Fruit fly (Drosophila melanogaster) whole organism, embryonic: ENCODE results near the gene mahe.

Source experiments
- ATbp ChIP-seq: fragments of 200-800 bp; sonication (Bioruptor generic); optimal IDR thresholded peaks from 2 replicates; lab custom pipeline; 2017; ENCODE audit warnings: missing biosample characterization, mild to moderate bottlenecking, missing genetic modification characterization, missing genetic modification reagents
- Atf-2 ChIP-seq: fragments of 200-800 bp; sonication (Bioruptor generic); optimal IDR thresholded peaks from 2 replicates; lab custom pipeline; 2016; ENCODE audit warnings: missing biosample characterization, missing genetic modification characterization
- CG11085 ChIP-seq: fragments of 200-800 bp; sonication (Bioruptor generic); IDR thresholded peaks from 2 replicates; pipeline ENCODE4 v1.3.6; 2022; ENCODE audit warnings: missing biosample characterization, missing genetic modification characterization
- CG11093 ChIP-seq: fragments of 200-800 bp; sonication (Bioruptor generic); IDR thresholded peaks from 3 replicates; pipeline ENCODE4 v1.3.6; 2022; ENCODE audit warnings: missing biosample characterization, missing genetic modification characterization
- CG11560 ChIP-seq: fragments of 200-800 bp; sonication (Bioruptor generic); IDR thresholded peaks from 3 replicates; pipeline ENCODE4 v1.3.6; 2022; ENCODE audit warnings: missing biosample characterization, missing genetic modification characterization
- CG12659 ChIP-seq: fragments of 200-800 bp; sonication (Bioruptor generic); optimal IDR thresholded peaks from 3 replicates; lab custom pipeline; 2017; ENCODE audit warnings: mild to moderate bottlenecking, missing biosample characterization, missing genetic modification reagents, missing genetic modification characterization
- CG12942 ChIP-seq: fragments of 200-800 bp; sonication (Bioruptor generic); optimal IDR thresholded peaks from 3 replicates; lab custom pipeline; 2016; ENCODE audit warnings: missing biosample characterization, missing genetic modification characterization
- CG13123 ChIP-seq: fragments of 200-800 bp; sonication (Bioruptor generic); optimal IDR thresholded peaks from 2 replicates; lab custom pipeline; 2016; ENCODE audit warnings: missing biosample characterization, missing genetic modification characterization
- CG14710 ChIP-seq: fragments of 200-800 bp; sonication (Bioruptor generic); optimal IDR thresholded peaks from 3 replicates; lab custom pipeline; 2019; ENCODE audit warnings: missing biosample characterization, mild to moderate bottlenecking, missing genetic modification characterization, moderate library complexity
- CG17568 ChIP-seq: fragments of 200-800 bp; sonication (Bioruptor generic); optimal IDR thresholded peaks from 2 replicates; lab custom pipeline; 2018; ENCODE audit warnings: missing biosample characterization, mild to moderate bottlenecking, missing genetic modification characterization, moderate library complexity
- CG2116 ChIP-seq: fragments of 200-800 bp; sonication (Bioruptor generic); optimal IDR thresholded peaks from 3 replicates; lab custom pipeline; 2018; ENCODE audit warnings: missing biosample characterization, mild to moderate bottlenecking, missing genetic modification characterization
- CG2889 ChIP-seq: fragments of 200-800 bp; sonication (Bioruptor generic); IDR thresholded peaks from 3 replicates; pipeline ENCODE4 v1.3.6; 2022; ENCODE audit warnings: missing biosample characterization, missing genetic modification characterization
- CG34224 ChIP-seq: fragments of 200-800 bp; sonication (Bioruptor generic); IDR thresholded peaks from 3 replicates; pipeline ENCODE4 v1.3.6; 2022; ENCODE audit warnings: missing biosample characterization, missing genetic modification characterization; ENCODE audit not compliant: partially characterized antibody
- CG34376 ChIP-seq: fragments of 200-800 bp; sonication (Bioruptor generic); optimal IDR thresholded peaks from 2 replicates; lab custom pipeline; 2018; ENCODE audit warnings: missing biosample characterization, mild to moderate bottlenecking, missing genetic modification characterization
- CG34422 ChIP-seq: fragments of 200-800 bp; sonication (Bioruptor generic); IDR thresholded peaks from 3 replicates; pipeline ENCODE4 v1.3.6; 2022; ENCODE audit warnings: missing biosample characterization, missing genetic modification characterization
- CG3847 ChIP-seq: fragments of 200-800 bp; sonication (Bioruptor generic); IDR thresholded peaks from 2 replicates; pipeline ENCODE4 v1.3.6; 2022; ENCODE audit warnings: missing biosample characterization, missing genetic modification characterization
- CG4360 ChIP-seq: fragments of 200-800 bp; sonication (Bioruptor generic); IDR thresholded peaks from 2 replicates; pipeline ENCODE4 v1.3.6; 2022; ENCODE audit warnings: missing biosample characterization, missing genetic modification characterization
- CG4820 ChIP-seq: fragments of 200-800 bp; sonication (Bioruptor generic); optimal IDR thresholded peaks from 3 replicates; lab custom pipeline; 2016; ENCODE audit warnings: missing biosample characterization, missing genetic modification characterization
- CG6689 ChIP-seq: fragments of 200-800 bp; sonication (Bioruptor generic); IDR thresholded peaks from 2 replicates; pipeline ENCODE4 v1.3.6; 2022; ENCODE audit warnings: missing biosample characterization, missing genetic modification characterization
- CG6791 ChIP-seq: fragments of 200-800 bp; sonication (Bioruptor generic); IDR thresholded peaks from 3 replicates; pipeline ENCODE4 v1.3.6; 2022; ENCODE audit warnings: missing biosample characterization, missing genetic modification characterization; ENCODE audit not compliant: partially characterized antibody
- CG7839 ChIP-seq: fragments of 200-800 bp; sonication (Bioruptor generic); optimal IDR thresholded peaks from 3 replicates; lab custom pipeline; 2018; ENCODE audit warnings: missing biosample characterization, mild to moderate bottlenecking, missing genetic modification characterization, moderate library complexity
- Chrac-16 ChIP-seq: fragments of 200-800 bp; sonication (Bioruptor generic); optimal IDR thresholded peaks from 3 replicates; lab custom pipeline; 2016; ENCODE audit warnings: missing biosample characterization, missing genetic modification characterization
- Dip3 ChIP-seq: fragments of 200-800 bp; sonication (Bioruptor generic); optimal IDR thresholded peaks from 3 replicates; lab custom pipeline; 2016; ENCODE audit warnings: missing biosample characterization, missing genetic modification characterization
- Dll ChIP-seq: fragments of 200-800 bp; sonication (Bioruptor generic); IDR thresholded peaks from 4 replicates; pipeline ENCODE4 v1.3.6; 2022; ENCODE audit warnings: missing biosample characterization, missing genetic modification characterization; ENCODE audit not compliant: partially characterized antibody
- Dp ChIP-seq: fragments of 200-800 bp; sonication (Bioruptor generic); optimal IDR thresholded peaks from 2 replicates; lab custom pipeline; 2018; ENCODE audit warnings: missing biosample characterization, mild to moderate bottlenecking, missing genetic modification characterization, moderate library complexity
- HLH4C ChIP-seq: fragments of 200-800 bp; sonication (Bioruptor generic); IDR thresholded peaks from 3 replicates; pipeline ENCODE4 v1.3.6; 2022; ENCODE audit warnings: missing biosample characterization, missing genetic modification characterization; ENCODE audit not compliant: partially characterized antibody
- Hand ChIP-seq: fragments of 200-800 bp; sonication (Bioruptor generic); optimal IDR thresholded peaks from 2 replicates; lab custom pipeline; 2017; ENCODE audit warnings: mild to moderate bottlenecking, missing biosample characterization, missing genetic modification reagents, missing genetic modification characterization
- Hr3 ChIP-seq: fragments of 200-800 bp; sonication (Bioruptor generic); optimal IDR thresholded peaks from 3 replicates; lab custom pipeline; 2016; ENCODE audit warnings: missing biosample characterization, missing genetic modification characterization
- MTF-1 ChIP-seq: fragments of 200-800 bp; sonication (Bioruptor generic); optimal IDR thresholded peaks from 2 replicates; lab custom pipeline; 2018; ENCODE audit warnings: missing biosample characterization, mild to moderate bottlenecking, missing genetic modification characterization, borderline replicate concordance
- Myb ChIP-seq: fragments of 200-800 bp; sonication (Bioruptor generic); optimal IDR thresholded peaks from 2 replicates; lab custom pipeline; 2016; ENCODE audit warnings: missing biosample characterization, missing genetic modification characterization
- Opbp ChIP-seq: fragments of 200-800 bp; sonication (Bioruptor generic); IDR thresholded peaks from 3 replicates; pipeline ENCODE4 v1.3.6; 2022; ENCODE audit warnings: missing biosample characterization, missing genetic modification characterization; ENCODE audit not compliant: partially characterized antibody
- Rfx ChIP-seq: fragments of 200-800 bp; sonication (Bioruptor generic); IDR thresholded peaks from 2 replicates; pipeline ENCODE4 v1.3.6; 2022; ENCODE audit warnings: missing biosample characterization, missing genetic modification characterization
- Rx ChIP-seq: fragments of 200-800 bp; sonication (Bioruptor generic); IDR thresholded peaks from 2 replicates; pipeline ENCODE4 v1.3.6; 2022; ENCODE audit warnings: missing biosample characterization, missing genetic modification characterization
- Sry-δ ChIP-seq: fragments of 200-800 bp; sonication (Bioruptor generic); optimal IDR thresholded peaks from 2 replicates; lab custom pipeline; 2016; ENCODE audit warnings: missing biosample characterization, missing genetic modification characterization
- Tbp ChIP-seq: fragments of >200 bp; optimal IDR thresholded peaks from 2 replicates; lab custom pipeline; 2018; ENCODE audit warnings: missing biosample characterization, missing genetic modification characterization
- Trl ChIP-seq, 3 experiments: fragments of >200 bp in 2 of 3; fragments of 200-800 bp in 1 of 3; sonication (Bioruptor generic) in 1 of 3; optimal IDR thresholded peaks; 2 replicates in 1 of 3; 3 replicates in 2 of 3; lab custom pipeline; 2016 to 2017; ENCODE audit warnings: missing biosample characterization in 1 of 3, missing genetic modification characterization in 1 of 3
- bbx ChIP-seq: fragments of 200-800 bp; sonication (Bioruptor generic); IDR thresholded peaks from 2 replicates; pipeline ENCODE4 v1.3.6; 2022; ENCODE audit warnings: missing biosample characterization, missing genetic modification characterization; ENCODE audit not compliant: partially characterized antibody
- cg ChIP-seq: fragments of 200-800 bp; sonication (Bioruptor generic); optimal IDR thresholded peaks from 3 replicates; lab custom pipeline; 2019; ENCODE audit warnings: missing biosample characterization, mild to moderate bottlenecking, missing genetic modification characterization, moderate library complexity
- croc ChIP-seq: fragments of 200-800 bp; sonication (Bioruptor generic); conservative IDR thresholded peaks from 3 replicates; pipeline ENCODE4 v1.3.6; 2022; ENCODE audit warnings: missing biosample characterization, missing genetic modification characterization
- crol ChIP-seq: fragments of 200-800 bp; sonication (Bioruptor generic); IDR thresholded peaks from 2 replicates; pipeline ENCODE4 v1.3.6; 2022; ENCODE audit warnings: missing biosample characterization, missing genetic modification characterization
- gt ChIP-seq: fragments of 200-800 bp; sonication (Bioruptor generic); IDR thresholded peaks from 2 replicates; pipeline ENCODE4 v1.3.6; 2022; ENCODE audit warnings: missing biosample characterization, missing genetic modification characterization
- hb ChIP-seq: fragments of 200-800 bp; sonication (Bioruptor generic); IDR thresholded peaks from 3 replicates; pipeline ENCODE4 v1.3.6; 2022; ENCODE audit warnings: missing biosample characterization, missing genetic modification characterization; ENCODE audit not compliant: partially characterized antibody
- hkb ChIP-seq, 2 experiments: fragments of 200-800 bp in 1 of 2; fragments of >200 bp in 1 of 2; sonication (Bioruptor generic) in 1 of 2; IDR thresholded peaks in 1 of 2; optimal IDR thresholded peaks in 1 of 2; 2 replicates each; pipeline versions ENCODE4 v1.3.6 to Lab custom; 2017 to 2022; ENCODE audit warnings: missing biosample characterization in 1 of 2, missing genetic modification characterization in 1 of 2
- psq ChIP-seq: fragments of 200-800 bp; sonication (Bioruptor generic); optimal IDR thresholded peaks from 2 replicates; lab custom pipeline; 2017; ENCODE audit warnings: missing biosample characterization, missing genetic modification characterization
- pzg ChIP-seq: fragments of 200-800 bp; sonication (Bioruptor generic); optimal IDR thresholded peaks from 3 replicates; lab custom pipeline; 2018; ENCODE audit warnings: missing biosample characterization, mild to moderate bottlenecking, missing genetic modification characterization, moderate library complexity
- ro ChIP-seq: fragments of 200-800 bp; sonication (Bioruptor generic); IDR thresholded peaks from 2 replicates; pipeline ENCODE4 v1.3.6; 2022; ENCODE audit warnings: missing biosample characterization, missing genetic modification characterization
- salm ChIP-seq: fragments of 200-800 bp; sonication (Bioruptor generic); optimal IDR thresholded peaks from 2 replicates; lab custom pipeline; 2018; ENCODE audit warnings: missing biosample characterization, mild to moderate bottlenecking, missing genetic modification characterization
- sens ChIP-seq: fragments of 200-800 bp; sonication (Bioruptor generic); peaks from one replicate; lab custom pipeline; 2016; ENCODE audit warnings: missing biosample characterization, missing genetic modification characterization
- zen ChIP-seq: fragments of 200-800 bp; sonication (Bioruptor generic); optimal IDR thresholded peaks from 3 replicates; lab custom pipeline; 2018; ENCODE audit warnings: missing biosample characterization, mild to moderate bottlenecking, missing genetic modification characterization, moderate library complexity
- zfh1 ChIP-seq: fragments of 200-800 bp; sonication (Bioruptor generic); IDR thresholded peaks from 3 replicates; pipeline ENCODE4 v1.3.6; 2022; ENCODE audit warnings: missing biosample characterization, missing genetic modification characterization

mahe gene

DNA sequence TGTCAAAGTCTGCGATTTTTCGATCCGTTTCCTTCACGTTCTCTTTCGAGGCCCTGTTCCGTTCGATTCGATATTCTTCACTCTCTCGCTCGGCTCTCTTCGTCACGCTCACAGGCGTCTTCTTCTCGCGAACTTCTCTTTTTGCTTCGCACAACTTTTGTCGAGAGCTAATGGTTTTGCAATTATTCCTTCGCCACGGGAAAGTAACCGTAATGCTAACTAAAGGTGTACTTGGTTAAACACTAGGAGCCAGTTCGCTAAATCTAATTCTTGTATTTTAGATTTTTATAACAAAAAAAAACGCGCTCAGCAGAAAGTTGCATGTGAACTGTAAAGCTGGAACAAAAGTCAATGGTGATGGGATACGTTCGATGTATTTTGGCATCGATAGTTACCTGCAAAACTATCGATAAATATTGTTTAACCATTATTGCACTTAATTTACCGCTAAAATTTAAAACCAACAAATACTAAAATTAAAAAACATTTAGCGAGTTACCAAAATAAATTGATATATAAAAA, at the start of gene mahe (continued):
- TF ChIP-seq HLH4C (peak; percentile 76), CG4820 (GFP tag; lab: Kevin White, UChicago) (no peak), Hand (GFP tag; lab: Kevin White, UChicago) (no peak), Trl (optimal IDR thresholded peaks at IDR 0.05; lab: Kevin White, UChicago) (peak; percentile 74 to 90), Trl (GFP tag; optimal IDR thresholded peaks at IDR 0.05; lab: Kevin White, UChicago) (peak; percentile 5), Atf-2 (GFP tag; lab: Kevin White, UChicago) (no peak), gt (GFP tag; lab: Robert Waterston, UW) (no peak), CG3847 (no peak), CG11560 (tag; lab: Robert Waterston, UW) (no peak), hb (peak; percentile 67; the same call in 2 of the 3 replicates), Chrac-16 (GFP tag; lab: Kevin White, UChicago) (no peak), Opbp (GFP tag; lab: Robert Waterston, UW) (peak; percentile 88; the same call in 2 of the 3 replicates), ro (no peak), CG4360 (GFP tag; lab: Robert Waterston, UW) (no peak), CG6689 (GFP tag; lab: Robert Waterston, UW) (no peak), CG2889 (no peak), CG17568 (GFP tag; lab: Kevin White, UChicago) (peak; percentile 46), CG11093 (GFP tag; lab: Robert Waterston, UW) (no peak), Sry-δ (GFP tag; lab: Kevin White, UChicago) (peak; percentile 89), CG14710 (peak; percentile 37), Myb (GFP tag; lab: Kevin White, UChicago) (peak; percentile 10), sens (GFP tag; lab: Kevin White, UChicago) (peak; percentile 56), psq (GFP tag; lab: Kevin White, UChicago) (no peak), CG13123 (GFP tag; lab: Kevin White, UChicago) (no peak), CG34224 (peak; percentile 85), hkb (optimal IDR thresholded peaks at IDR 0.05; lab: Kevin White, UChicago) (no peak), hkb (GFP tag; IDR thresholded peaks at IDR 0.05; lab: Robert Waterston, UW) (no peak), bbx (peak; percentile 94), CG12942 (no peak), cg (GFP tag; lab: Kevin White, UChicago) (no peak), zfh1 (GFP tag; lab: Robert Waterston, UW) (no peak), ATbp (no peak), croc (no peak), Dip3 (GFP tag; lab: Kevin White, UChicago) (no peak), zen (tag; lab: Kevin White, UChicago) (peak; percentile 37), salm (tag; lab: Kevin White, UChicago) (no peak), Hr3 (GFP tag; lab: Kevin White, UChicago) (no peak), CG2116 (GFP tag; lab: Kevin White, UChicago) (peak; percentile 91), Tbp (GFP tag; lab: Kevin White, UChicago) (no peak), MTF-1 (GFP tag; lab: Kevin White, UChicago) (no peak), Rx (GFP tag; lab: Robert Waterston, UW) (no peak), CG12659 (peak; percentile 49), CG6791 (GFP tag; lab: Robert Waterston, UW) (peak; percentile 91), pzg (GFP tag; lab: Kevin White, UChicago) (peak; percentile 57), CG11085 (GFP tag; lab: Robert Waterston, UW) (no peak), Rfx (GFP tag; lab: Robert Waterston, UW) (peak; percentile 8; the same call in 1 of the 2 replicates), CG34376 (GFP tag; lab: Kevin White, UChicago) (peak; percentile 37), crol (GFP tag; lab: Robert Waterston, UW) (no peak), CG7839 (no peak), Dll (GFP tag; lab: Robert Waterston, UW) (peak; percentile 87), Dp (GFP tag; lab: Kevin White, UChicago) (peak; percentile 80), CG34422 (GFP tag; lab: Robert Waterston, UW) (no peak)
